Worm (Caenorhabditis elegans) whole organism, L4/young adult: ENCODE measurements around the gene npp-5.

Experiments used
- W03F9.2 ChIP-seq: fragments of 150-350 bp; optimal IDR thresholded peaks from 2 replicates; lab custom pipeline; 2014; ENCODE audit warnings: missing biosample characterization, missing genetic modification characterization
- dao-5 ChIP-seq: sonication (generic microtip); optimal IDR thresholded peaks from 2 replicates; lab custom pipeline; 2016; ENCODE audit warnings: missing genotype, missing genetic modification characterization, moderate library complexity, missing compliant biosample characterization
- him-1 ChIP-seq: sonication (generic microtip); optimal IDR thresholded peaks from 2 replicates; lab custom pipeline; 2016; ENCODE audit warnings: missing genotype, missing genetic modification reagents, missing genetic modification characterization, missing compliant biosample characterization

DNA sequence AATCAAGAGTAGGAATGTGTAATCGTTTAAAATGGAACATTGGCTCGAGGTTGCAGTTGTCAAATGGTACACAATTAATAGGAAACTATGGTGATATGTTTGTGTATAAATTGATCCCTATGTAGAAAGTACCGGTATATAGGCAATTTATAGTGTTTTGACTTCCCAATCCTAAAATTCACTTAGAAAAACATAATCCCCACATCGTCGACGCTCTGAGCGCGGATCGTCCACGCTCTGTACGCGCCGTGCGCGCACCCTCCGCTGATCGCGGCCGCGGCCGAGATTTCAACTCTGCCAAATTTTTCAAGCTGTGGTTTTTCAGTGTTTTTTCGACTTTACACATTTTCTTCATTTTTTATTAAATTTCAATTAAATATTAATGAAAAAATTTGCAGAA, 43.3 kb downstream of the npp-5 start, which contains the start of gene F54D5.17:
- TF ChIP-seq W03F9.2 (tag; lab: Kevin White, UChicago): no peak
- no peak for TF ChIP-seq him-1 (tag; lab: Kevin White, UChicago)
- TF ChIP-seq dao-5: no peak
